Fruit fly (Drosophila melanogaster): ENCODE data around the gene Dyro.
A peak's percentile ranks its signal among the peaks of the same experiment; 100 is the strongest.

Dyro gene

DNA sequence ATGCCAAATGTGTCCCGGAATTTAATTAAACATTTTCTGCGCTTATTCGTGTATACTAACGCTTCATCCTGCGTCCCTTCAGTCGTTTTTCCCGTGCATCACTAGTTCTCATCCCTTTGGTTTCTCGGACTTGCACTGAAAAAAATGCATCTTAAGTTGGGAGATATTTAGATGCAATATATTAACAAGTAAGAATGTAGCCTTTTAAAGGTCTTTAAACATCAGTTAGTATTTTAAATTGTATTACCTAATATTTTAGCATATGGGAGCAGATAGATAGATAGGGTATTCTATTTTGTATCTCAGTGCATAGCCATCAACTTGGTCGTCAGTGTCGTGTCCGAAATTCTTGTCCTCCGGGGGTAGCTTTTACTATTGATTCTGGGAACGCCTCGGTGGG is 38.3 kb upstream of the Dyro start (continued):
- peak; percentile 28 to 60 for TF ChIP-seq chif (GFP tag; optimal IDR thresholded peaks at IDR 0.05)
- no peak for TF ChIP-seq Dref (GFP tag; IDR thresholded peaks at IDR 0.05)
- TF ChIP-seq CG11085 (GFP tag; IDR thresholded peaks at IDR 0.05) = no peak
- TF ChIP-seq dm (GFP tag; optimal IDR thresholded peaks at IDR 0.05) = no peak
- TF ChIP-seq corto (GFP tag; optimal IDR thresholded peaks at IDR 0.05) = no peak
- TF ChIP-seq jigr1 (GFP tag; IDR thresholded peaks at IDR 0.05) = no peak
- TF ChIP-seq Meics (GFP tag; optimal IDR thresholded peaks at IDR 0.05) = no peak
- peak; percentile 42 for TF ChIP-seq dmrt99B (tag; optimal IDR thresholded peaks at IDR 0.05)
- peak; percentile 28 for TF ChIP-seq tx (GFP tag; optimal IDR thresholded peaks at IDR 0.05)
- no peak for TF ChIP-seq pb (GFP tag; optimal IDR thresholded peaks at IDR 0.05)
- TF ChIP-seq Doc3 (GFP tag; IDR thresholded peaks at IDR 0.05; ENCODE audit: partially characterized antibody) = no peak
- TF ChIP-seq gce (GFP tag; IDR thresholded peaks at IDR 0.05) = 0 out of 3 replicates have a peak, but pooled peaks have one; percentile 22
- TF ChIP-seq klu (GFP tag; IDR thresholded peaks at IDR 0.05) = no peak
- TF ChIP-seq CG15601 (tag; optimal IDR thresholded peaks at IDR 0.05) = peak; percentile 46
- no peak for TF ChIP-seq en (GFP tag; optimal IDR thresholded peaks at IDR 0.05)
- TF ChIP-seq CG8765 (GFP tag; IDR thresholded peaks at IDR 0.05) = peak; percentile 59
- TF ChIP-seq Dll (GFP tag; IDR thresholded peaks at IDR 0.05; ENCODE audit: partially characterized antibody) = no peak
- no peak for TF ChIP-seq psq (GFP tag; optimal IDR thresholded peaks at IDR 0.05)
- TF ChIP-seq CG12219 (GFP tag; optimal IDR thresholded peaks at IDR 0.05) = no peak
- TF ChIP-seq CG30431 (GFP tag; optimal IDR thresholded peaks at IDR 0.05) = peak; percentile 32
- TF ChIP-seq CG14965 (GFP tag; optimal IDR thresholded peaks at IDR 0.05; ENCODE audit: borderline replicate concordance) = no peak
- TF ChIP-seq zfh2 (GFP tag; optimal IDR thresholded peaks at IDR 0.05) = no peak
- TF ChIP-seq CG9437 (GFP tag; optimal IDR thresholded peaks at IDR 0.05) = peak; percentile 20
- no peak for TF ChIP-seq CG7987 (GFP tag; optimal IDR thresholded peaks at IDR 0.05)
- no peak for TF ChIP-seq CTCF (GFP tag; optimal IDR thresholded peaks at IDR 0.05)
- TF ChIP-seq CG8924 (tag; optimal IDR thresholded peaks at IDR 0.05) = peak; percentile 61
- no peak for TF ChIP-seq CG6791 (GFP tag; IDR thresholded peaks at IDR 0.05; ENCODE audit: partially characterized antibody)
- TF ChIP-seq CG1647 (GFP tag; optimal IDR thresholded peaks at IDR 0.05) = no peak
- TF ChIP-seq lov (optimal IDR thresholded peaks at IDR 0.05) = no peak
- TF ChIP-seq lov (GFP tag; IDR thresholded peaks at IDR 0.05) = no peak; the same call in 2 of the 3 replicates
- TF ChIP-seq HLH4C (GFP tag; IDR thresholded peaks at IDR 0.05; ENCODE audit: partially characterized antibody) = no peak
- TF ChIP-seq CG7839 (tag; optimal IDR thresholded peaks at IDR 0.05) = peak; percentile 65
- TF ChIP-seq gsb (GFP tag; IDR thresholded peaks at IDR 0.05) = no peak
- peak; percentile 60 for TF ChIP-seq CG17361 (GFP tag; IDR thresholded peaks at IDR 0.05)
- peak; percentile 62 for TF ChIP-seq CG10267 (tag; optimal IDR thresholded peaks at IDR 0.05)
- TF ChIP-seq wek (GFP tag; optimal IDR thresholded peaks at IDR 0.05) = no peak
- peak; percentile 78 for TF ChIP-seq CG10979 (tag; optimal IDR thresholded peaks at IDR 0.05)
- TF ChIP-seq hth (optimal IDR thresholded peaks at IDR 0.05) = no peak
- TF ChIP-seq dysf (GFP tag; IDR thresholded peaks at IDR 0.05) = peak; percentile 48; the same call in 1 of the 3 replicates
- TF ChIP-seq nau (GFP tag; optimal IDR thresholded peaks at IDR 0.05) = no peak
- no peak; the same call in 2 of the 3 replicates for TF ChIP-seq B-H1 (GFP tag; IDR thresholded peaks at IDR 0.05)
- peak; percentile 3 for TF ChIP-seq CHES-1-like (GFP tag; optimal IDR thresholded peaks at IDR 0.05)
- no peak for TF ChIP-seq Awh (GFP tag; IDR thresholded peaks at IDR 0.05)
- TF ChIP-seq shn (GFP tag; optimal IDR thresholded peaks at IDR 0.05) = no peak
- no peak for TF ChIP-seq YL-1 (GFP tag; optimal IDR thresholded peaks at IDR 0.05)
- TF ChIP-seq Sry-β (GFP tag; optimal IDR thresholded peaks at IDR 0.05) = peak; percentile 0
- TF ChIP-seq run (tag; optimal IDR thresholded peaks at IDR 0.05) = no peak
- TF ChIP-seq al (GFP tag; IDR thresholded peaks at IDR 0.05) = no peak
- TF ChIP-seq CG7271 (tag; optimal IDR thresholded peaks at IDR 0.05) = no peak
- TF ChIP-seq stc (GFP tag; IDR thresholded peaks at IDR 0.05) = peak; percentile 25; the same call in 1 of the 2 replicates
- TF ChIP-seq NK7.1 (GFP tag; optimal IDR thresholded peaks at IDR 0.05) = no peak
- no peak for TF ChIP-seq Oaz (GFP tag; IDR thresholded peaks at IDR 0.05)

Data from whole organism, embryonic.